Fruit fly (Drosophila melanogaster): ENCODE measurements around the gene Nhe1.

The Nhe1 gene

dm6 chr2L:155215-155712 is 48.7 kb upstream of the Nhe1 start, which contains the start of gene Pus10 (continued):
- TF ChIP-seq onecut (GFP tag; IDR thresholded peaks at IDR 0.05): peak; percentile 14; the same call in 1 of the 2 replicates
- TF ChIP-seq knrl (GFP tag; IDR thresholded peaks at IDR 0.05; ENCODE audit: partially characterized antibody): no peak
- no peak for TF ChIP-seq cwo (GFP tag; optimal IDR thresholded peaks at IDR 0.05)
- peak; percentile 27 for TF ChIP-seq Ets97D (GFP tag; optimal IDR thresholded peaks at IDR 0.05)
- TF ChIP-seq exex (tag; optimal IDR thresholded peaks at IDR 0.05): no peak
- no peak for TF ChIP-seq insv (GFP tag; optimal IDR thresholded peaks at IDR 0.05)
- no peak for TF ChIP-seq CG4282 (GFP tag; optimal IDR thresholded peaks at IDR 0.05)
- no peak for TF ChIP-seq trh (GFP tag; optimal IDR thresholded peaks at IDR 0.05)
- TF ChIP-seq MESR4 (GFP tag; optimal IDR thresholded peaks at IDR 0.05): peak; percentile 81
- TF ChIP-seq crp (GFP tag; optimal IDR thresholded peaks at IDR 0.05): peak; percentile 54 to 92
- TF ChIP-seq stwl (tag; optimal IDR thresholded peaks at IDR 0.05): peak; percentile 64
- no peak for TF ChIP-seq CG6175 (GFP tag; IDR thresholded peaks at IDR 0.05)
- peak; percentile 6 for TF ChIP-seq nmo (GFP tag; optimal IDR thresholded peaks at IDR 0.05)
- TF ChIP-seq CG13894 (tag; optimal IDR thresholded peaks at IDR 0.05): no peak
- TF ChIP-seq zfh2 (GFP tag; optimal IDR thresholded peaks at IDR 0.05): no peak
- TF ChIP-seq her (GFP tag; optimal IDR thresholded peaks at IDR 0.05): peak; percentile 10
- TF ChIP-seq CG12942 (GFP tag; optimal IDR thresholded peaks at IDR 0.05): no peak
- TF ChIP-seq CG10543 (GFP tag; optimal IDR thresholded peaks at IDR 0.05): peak; percentile 9
- peak; percentile 17 for TF ChIP-seq trem (tag; optimal IDR thresholded peaks at IDR 0.05)
- peak; percentile 68 for TF ChIP-seq B-H2 (GFP tag; optimal IDR thresholded peaks at IDR 0.05)
- no peak for TF ChIP-seq CG4730 (GFP tag; IDR thresholded peaks at IDR 0.05)
- TF ChIP-seq crc (GFP tag; optimal IDR thresholded peaks at IDR 0.05): no peak
- TF ChIP-seq Dad (GFP tag; optimal IDR thresholded peaks at IDR 0.05): no peak
- TF ChIP-seq CG30431 (GFP tag; optimal IDR thresholded peaks at IDR 0.05): no peak
- TF ChIP-seq Dek (tag; optimal IDR thresholded peaks at IDR 0.05): no peak
- no peak for TF ChIP-seq ERR (GFP tag; optimal IDR thresholded peaks at IDR 0.05)
- TF ChIP-seq CG10267 (tag; optimal IDR thresholded peaks at IDR 0.05): peak; percentile 95
- no peak for TF ChIP-seq GATAe (GFP tag; conservative IDR thresholded peaks at IDR 0.05)
- no peak for TF ChIP-seq CG7556 (GFP tag; optimal IDR thresholded peaks at IDR 0.05)
- no peak for TF ChIP-seq Hr78 (GFP tag; optimal IDR thresholded peaks at IDR 0.05)
- no peak for TF ChIP-seq sob (GFP tag; IDR thresholded peaks at IDR 0.05)
- no peak for TF ChIP-seq Nf-YB (GFP tag; optimal IDR thresholded peaks at IDR 0.05)
- TF ChIP-seq bigmax (GFP tag; optimal IDR thresholded peaks at IDR 0.05): no peak
- TF ChIP-seq Hmr (GFP tag; optimal IDR thresholded peaks at IDR 0.05): peak; percentile 9
- TF ChIP-seq CG12391 (tag; optimal IDR thresholded peaks at IDR 0.05): peak; percentile 2
- TF ChIP-seq pzg (GFP tag; optimal IDR thresholded peaks at IDR 0.05): peak; percentile 50
- no peak for TF ChIP-seq hbn (GFP tag; IDR thresholded peaks at IDR 0.05; ENCODE audit: partially characterized antibody)
- peak; percentile 65 for TF ChIP-seq CG8924 (tag; optimal IDR thresholded peaks at IDR 0.05)

- TF ChIP-seq CG12219 (GFP tag; optimal IDR thresholded peaks at IDR 0.05): no peak
- no peak for TF ChIP-seq onecut (GFP tag; IDR thresholded peaks at IDR 0.05)
- TF ChIP-seq ewg (GFP tag; optimal IDR thresholded peaks at IDR 0.05): peak; percentile 86
- peak; percentile 23 for TF ChIP-seq CG13894 (tag; optimal IDR thresholded peaks at IDR 0.05)
- no peak for TF ChIP-seq CG5245 (GFP tag; optimal IDR thresholded peaks at IDR 0.05)
- TF ChIP-seq tin (GFP tag; optimal IDR thresholded peaks at IDR 0.05): no peak
- no peak for TF ChIP-seq Abd-B (GFP tag; optimal IDR thresholded peaks at IDR 0.05)
- no peak for TF ChIP-seq zen (tag; optimal IDR thresholded peaks at IDR 0.05)
- peak; percentile 36 for TF ChIP-seq CG3995 (GFP tag; optimal IDR thresholded peaks at IDR 0.05)
- TF ChIP-seq CG11093 (GFP tag; IDR thresholded peaks at IDR 0.05): no peak
- TF ChIP-seq hth (optimal IDR thresholded peaks at IDR 0.05): no peak
- TF ChIP-seq wdn (GFP tag; IDR thresholded peaks at IDR 0.05): no peak
- TF ChIP-seq kni (GFP tag; optimal IDR thresholded peaks at IDR 0.05): peak; percentile 25
- TF ChIP-seq nau (GFP tag; optimal IDR thresholded peaks at IDR 0.05): no peak
- no peak for TF ChIP-seq vvl (GFP tag; IDR thresholded peaks at IDR 0.05)
- no peak for TF ChIP-seq CG10209 (GFP tag; optimal IDR thresholded peaks at IDR 0.05)
Observed at dm6 chr2L:153142-153541, 46.6 kb upstream of the Nhe1 start, which contains the start of gene CG42399. Gene CG42399 (minus strand): TSS chr2L:153300.

Data from whole organism, embryonic.